Fruit fly (Drosophila melanogaster) whole organism, embryonic: ENCODE data around the gene CG4133.
A peak's percentile ranks its signal among the peaks of the same experiment; 100 is the strongest.

Experiments used
- Aef1 ChIP-seq: fragments of 200-800 bp; sonication (Bioruptor generic); IDR thresholded peaks from 3 replicates; pipeline ENCODE4 v1.3.6; 2022; ENCODE audit warnings: missing biosample characterization, missing genetic modification characterization
- CG11247 ChIP-seq: fragments of 200-800 bp; sonication (Bioruptor generic); IDR thresholded peaks from 2 replicates; pipeline ENCODE4 v1.3.6; 2022; ENCODE audit warnings: missing biosample characterization, missing genetic modification characterization
- CG11560 ChIP-seq: fragments of 200-800 bp; sonication (Bioruptor generic); IDR thresholded peaks from 3 replicates; pipeline ENCODE4 v1.3.6; 2022; ENCODE audit warnings: missing biosample characterization, missing genetic modification characterization
- CG12942 ChIP-seq: fragments of 200-800 bp; sonication (Bioruptor generic); optimal IDR thresholded peaks from 3 replicates; lab custom pipeline; 2016; ENCODE audit warnings: missing biosample characterization, missing genetic modification characterization
- CG14860 ChIP-seq: fragments of 200-800 bp; sonication (Bioruptor generic); IDR thresholded peaks from 3 replicates; pipeline ENCODE4 v1.3.6; 2022; ENCODE audit warnings: missing biosample characterization, missing genetic modification characterization; ENCODE audit not compliant: partially characterized antibody
- CG14965 ChIP-seq: fragments of 200-800 bp; sonication (Bioruptor generic); optimal IDR thresholded peaks from 2 replicates; lab custom pipeline; 2016; ENCODE audit warnings: missing biosample characterization, missing genetic modification characterization, borderline replicate concordance
- CG15479 ChIP-seq: fragments of 200-800 bp; sonication (Bioruptor generic); optimal IDR thresholded peaks from 3 replicates; lab custom pipeline; 2019; ENCODE audit warnings: missing biosample characterization, mild to moderate bottlenecking, missing genetic modification characterization, moderate library complexity
- CG16779 ChIP-seq: fragments of 200-800 bp; sonication (Bioruptor generic); IDR thresholded peaks from 2 replicates; pipeline ENCODE4 v1.3.6; 2022; ENCODE audit warnings: missing biosample characterization, missing genetic modification characterization
- CG17802 ChIP-seq: fragments of 200-800 bp; sonication (Bioruptor generic); optimal IDR thresholded peaks from 2 replicates; lab custom pipeline; 2018; ENCODE audit warnings: missing biosample characterization, mild to moderate bottlenecking, missing genetic modification characterization, moderate library complexity
- CG18476 ChIP-seq: fragments of 200-800 bp; sonication (Bioruptor generic); optimal IDR thresholded peaks from 2 replicates; lab custom pipeline; 2016; ENCODE audit warnings: missing biosample characterization, mild to moderate bottlenecking, missing genetic modification characterization
- CG2712 ChIP-seq: fragments of 200-800 bp; optimal IDR thresholded peaks from 3 replicates; lab custom pipeline; 2019; ENCODE audit warnings: missing biosample characterization, mild to moderate bottlenecking, missing genetic modification characterization, moderate library complexity
- CG30431 ChIP-seq: fragments of 200-800 bp; sonication (Bioruptor generic); optimal IDR thresholded peaks from 2 replicates; lab custom pipeline; 2017; ENCODE audit warnings: missing biosample characterization, missing genetic modification characterization
- CG33557 ChIP-seq: fragments of 200-800 bp; sonication (Bioruptor generic); optimal IDR thresholded peaks from 2 replicates; lab custom pipeline; 2019; ENCODE audit warnings: missing biosample characterization, mild to moderate bottlenecking, missing genetic modification characterization, moderate library complexity
- CG7745 ChIP-seq: fragments of 200-800 bp; sonication (Bioruptor generic); optimal IDR thresholded peaks from 2 replicates; lab custom pipeline; 2018; ENCODE audit warnings: missing biosample characterization, mild to moderate bottlenecking, missing genetic modification characterization, moderate library complexity
- CG8478 ChIP-seq: fragments of >200 bp; optimal IDR thresholded peaks from 2 replicates; lab custom pipeline; 2018
- CG8765 ChIP-seq: fragments of 200-800 bp; sonication (Bioruptor generic); IDR thresholded peaks from 2 replicates; pipeline ENCODE4 v1.3.6; 2022; ENCODE audit warnings: missing biosample characterization, missing genetic modification characterization
- CG9215 ChIP-seq: fragments of 200-800 bp; sonication (Bioruptor generic); IDR thresholded peaks from 2 replicates; pipeline ENCODE4 v1.3.6; 2022; ENCODE audit warnings: missing biosample characterization, missing genetic modification characterization
- CoRest ChIP-seq: fragments of 200-800 bp; sonication (Bioruptor generic); optimal IDR thresholded peaks from 3 replicates; lab custom pipeline; 2018; ENCODE audit warnings: missing biosample characterization, mild to moderate bottlenecking, missing genetic modification characterization, moderate library complexity
- Dfd ChIP-seq, 2 experiments: fragments of >200 bp; optimal IDR thresholded peaks; 2 replicates each; lab custom pipeline; 2017; ENCODE audit warnings: missing biosample characterization in 2 of 2, missing genetic modification characterization in 2 of 2
- Dll ChIP-seq: fragments of 200-800 bp; sonication (Bioruptor generic); IDR thresholded peaks from 4 replicates; pipeline ENCODE4 v1.3.6; 2022; ENCODE audit warnings: missing biosample characterization, missing genetic modification characterization; ENCODE audit not compliant: partially characterized antibody
- Dp ChIP-seq: fragments of 200-800 bp; sonication (Bioruptor generic); optimal IDR thresholded peaks from 2 replicates; lab custom pipeline; 2018; ENCODE audit warnings: missing biosample characterization, mild to moderate bottlenecking, missing genetic modification characterization, moderate library complexity
- HHEX ChIP-seq: fragments of 200-800 bp; sonication (Bioruptor generic); optimal IDR thresholded peaks from 3 replicates; lab custom pipeline; 2017; ENCODE audit warnings: missing biosample characterization, mild to moderate bottlenecking, missing genetic modification characterization, missing genetic modification reagents
- Lpt ChIP-seq: fragments of >200 bp; optimal IDR thresholded peaks from 2 replicates; lab custom pipeline; 2018; ENCODE audit warnings: missing biosample characterization, missing genetic modification characterization
- Med ChIP-seq: fragments of 200-800 bp; sonication (Bioruptor generic); peaks from one replicate; lab custom pipeline; 2016; ENCODE audit warnings: missing biosample characterization, missing genetic modification characterization, mild to moderate bottlenecking, inconsistent platforms, moderate library complexity
- NC2β ChIP-seq: fragments of 200-800 bp; sonication (Bioruptor generic); optimal IDR thresholded peaks from 2 replicates; lab custom pipeline; 2016; ENCODE audit warnings: missing biosample characterization, missing genetic modification characterization
- NK7.1 ChIP-seq: fragments of 200-800 bp; sonication (Bioruptor generic); optimal IDR thresholded peaks from 3 replicates; lab custom pipeline; 2016; ENCODE audit warnings: missing biosample characterization, missing genetic modification characterization
- NfI ChIP-seq: fragments of 200-800 bp; sonication (Bioruptor generic); optimal IDR thresholded peaks from 3 replicates; lab custom pipeline; 2018; ENCODE audit warnings: missing biosample characterization, mild to moderate bottlenecking, missing genetic modification characterization, moderate library complexity
- Oli ChIP-seq: fragments of 200-800 bp; sonication (Bioruptor generic); optimal IDR thresholded peaks from 2 replicates; lab custom pipeline; 2018; ENCODE audit warnings: missing biosample characterization, mild to moderate bottlenecking, missing genetic modification characterization, moderate library complexity
- Optix ChIP-seq: fragments of 200-800 bp; sonication (Bioruptor generic); IDR thresholded peaks from 3 replicates; pipeline ENCODE4 v1.3.6; 2022; ENCODE audit warnings: missing biosample characterization, missing genetic modification characterization
- PHDP ChIP-seq: fragments of 200-800 bp; sonication (Bioruptor generic); optimal IDR thresholded peaks from 3 replicates; lab custom pipeline; 2018; ENCODE audit warnings: missing biosample characterization, mild to moderate bottlenecking, missing genetic modification characterization, moderate library complexity
- Poxn ChIP-seq: fragments of 200-800 bp; sonication (Bioruptor generic); IDR thresholded peaks from 2 replicates; pipeline ENCODE4 v1.3.6; 2022; ENCODE audit warnings: missing biosample characterization, missing genetic modification characterization
- Ptx1 ChIP-seq: fragments of 200-800 bp; sonication (Bioruptor generic); IDR thresholded peaks from 2 replicates; pipeline ENCODE4 v1.3.6; 2022; ENCODE audit warnings: missing biosample characterization, missing genetic modification characterization
- Sin3A ChIP-seq: fragments of >200 bp; optimal IDR thresholded peaks from 2 replicates; lab custom pipeline; 2018
- Spps ChIP-seq: fragments of 200-800 bp; sonication (Bioruptor generic); optimal IDR thresholded peaks from 2 replicates; lab custom pipeline; 2018; ENCODE audit warnings: missing biosample characterization, mild to moderate bottlenecking, missing genetic modification characterization
- abd-A ChIP-seq: fragments of 200-800 bp; sonication (Bioruptor generic); optimal IDR thresholded peaks from 3 replicates; lab custom pipeline; 2019; ENCODE audit warnings: missing biosample characterization, mild to moderate bottlenecking, missing genetic modification characterization, moderate library complexity
- amos ChIP-seq: fragments of 200-800 bp; sonication (Bioruptor generic); IDR thresholded peaks from 2 replicates; pipeline ENCODE4 v1.3.6; 2022; ENCODE audit warnings: missing biosample characterization, missing genetic modification characterization; ENCODE audit not compliant: partially characterized antibody
- fu2 ChIP-seq: fragments of 200-800 bp; sonication (Bioruptor generic); optimal IDR thresholded peaks from 2 replicates; lab custom pipeline; 2016; ENCODE audit warnings: missing biosample characterization, missing genetic modification characterization
- grn ChIP-seq: fragments of 200-800 bp; sonication (Bioruptor generic); optimal IDR thresholded peaks from 3 replicates; lab custom pipeline; 2017; ENCODE audit warnings: missing biosample characterization, missing genetic modification characterization
- kni ChIP-seq: fragments of 200-800 bp; sonication (Bioruptor generic); optimal IDR thresholded peaks from 3 replicates; lab custom pipeline; 2017; ENCODE audit warnings: mild to moderate bottlenecking, missing biosample characterization, missing genetic modification reagents, missing genetic modification characterization
- lola ChIP-seq, 3 experiments: fragments of >200 bp in 2 of 3; fragments of 200-800 bp in 1 of 3; sonication (Bioruptor generic) in 1 of 3; optimal IDR thresholded peaks; 2 replicates each; lab custom pipeline; 2017 to 2019; ENCODE audit warnings: missing biosample characterization in 3 of 3, missing genetic modification characterization in 3 of 3, mild to moderate bottlenecking in 1 of 3, moderate library complexity in 1 of 3
- mld ChIP-seq: fragments of 200-800 bp; sonication (Bioruptor generic); IDR thresholded peaks from 3 replicates; pipeline ENCODE4 v1.3.6; 2022; ENCODE audit warnings: missing biosample characterization, missing genetic modification characterization; ENCODE audit not compliant: partially characterized antibody
- oc ChIP-seq: fragments of 200-800 bp; sonication (Bioruptor generic); optimal IDR thresholded peaks from 2 replicates; lab custom pipeline; 2018; ENCODE audit warnings: missing biosample characterization, mild to moderate bottlenecking, missing genetic modification characterization, moderate library complexity
- pho ChIP-seq: fragments of 200-800 bp; sonication (Bioruptor generic); optimal IDR thresholded peaks from 2 replicates; lab custom pipeline; 2016; ENCODE audit warnings: missing biosample characterization, missing genetic modification characterization
- pita ChIP-seq: fragments of 200-800 bp; sonication (Bioruptor generic); optimal IDR thresholded peaks from 2 replicates; lab custom pipeline; 2017; ENCODE audit warnings: missing biosample characterization, mild to moderate bottlenecking, missing genetic modification characterization
- pnt ChIP-seq: fragments of 200-800 bp; sonication (Bioruptor generic); optimal IDR thresholded peaks from 3 replicates; lab custom pipeline; 2016; ENCODE audit warnings: missing biosample characterization, missing genetic modification characterization
- pum ChIP-seq: fragments of 200-800 bp; sonication (Bioruptor generic); optimal IDR thresholded peaks from 2 replicates; lab custom pipeline; 2016; ENCODE audit warnings: missing biosample characterization, missing genetic modification characterization
- sens-2 ChIP-seq: fragments of 200-800 bp; sonication (Bioruptor generic); IDR thresholded peaks from 2 replicates; pipeline ENCODE4 v1.3.6; 2022; ENCODE audit warnings: missing biosample characterization, missing genetic modification characterization
- seq ChIP-seq: fragments of 200-800 bp; sonication (Bioruptor generic); IDR thresholded peaks from 2 replicates; pipeline ENCODE4 v1.3.6; 2022; ENCODE audit warnings: missing biosample characterization, missing genetic modification characterization
- tin ChIP-seq: fragments of 200-800 bp; sonication (Bioruptor generic); optimal IDR thresholded peaks from 3 replicates; lab custom pipeline; 2016; ENCODE audit warnings: missing biosample characterization, missing genetic modification characterization
- tx ChIP-seq: fragments of 200-800 bp; sonication (Bioruptor generic); optimal IDR thresholded peaks from 2 replicates; lab custom pipeline; 2016; ENCODE audit warnings: missing biosample characterization, missing genetic modification characterization
- vnd ChIP-seq: fragments of 200-800 bp; sonication (Bioruptor generic); IDR thresholded peaks from 3 replicates; pipeline ENCODE4 v1.3.6; 2022; ENCODE audit warnings: missing biosample characterization, missing genetic modification characterization; ENCODE audit not compliant: partially characterized antibody
- zf30C ChIP-seq: fragments of 200-800 bp; sonication (Bioruptor generic); optimal IDR thresholded peaks from 3 replicates; lab custom pipeline; 2018; ENCODE audit warnings: missing biosample characterization, mild to moderate bottlenecking, missing genetic modification characterization

The CG4133 gene

DNA sequence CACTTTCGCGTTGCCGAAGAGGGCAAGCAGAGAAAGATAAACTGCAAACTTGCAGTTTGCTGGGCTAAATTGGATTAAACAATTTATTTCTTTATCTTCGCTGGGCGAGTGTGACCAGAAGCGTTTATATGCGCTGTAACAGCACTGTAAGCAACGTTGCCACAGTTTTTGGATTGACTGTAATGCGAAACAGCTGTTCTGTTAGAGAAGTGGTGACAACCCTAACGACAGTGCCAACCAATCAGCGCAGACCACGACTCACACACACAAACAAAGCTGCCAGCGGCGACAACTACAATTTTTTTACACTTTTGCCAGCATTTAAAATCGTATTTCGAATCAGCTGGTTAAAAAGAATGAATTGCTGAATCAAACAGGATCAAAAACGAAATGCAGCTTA lies 2.5 kb upstream of the CG4133 start, which contains the start of the genes crq and shv (continued):
- TF ChIP-seq tin (GFP tag; lab: Kevin White, UChicago) (no peak), CG11247 (GFP tag; lab: Robert Waterston, UW) (no peak), CG8478 (no peak), CG2712 (tag; lab: Kevin White, UChicago) (peak; percentile 34), pnt (no peak), NfI (no peak), Lpt (no peak), Aef1 (GFP tag; lab: Robert Waterston, UW) (no peak), seq (GFP tag; lab: Robert Waterston, UW) (no peak), Sin3A (lab: Kevin White, UChicago) (peak; percentile 32), Optix (GFP tag; lab: Robert Waterston, UW) (no peak), CG14965 (GFP tag; lab: Kevin White, UChicago) (no peak), Dfd (GFP tag; optimal IDR thresholded peaks at IDR 0.05; lab: Kevin White, UChicago) (no peak), NK7.1 (GFP tag; lab: Kevin White, UChicago) (no peak), amos (GFP tag; lab: Robert Waterston, UW) (peak; percentile 52; the same call in 1 of the 2 replicates), CG17802 (no peak), CG33557 (GFP tag; lab: Kevin White, UChicago) (peak; percentile 32), tx (GFP tag; lab: Kevin White, UChicago) (no peak), CG9215 (GFP tag; lab: Robert Waterston, UW) (no peak), pho (GFP tag; lab: Kevin White, UChicago) (no peak), Ptx1 (GFP tag; lab: Robert Waterston, UW) (no peak), kni (GFP tag; lab: Kevin White, UChicago) (no peak), CG8765 (GFP tag; lab: Robert Waterston, UW) (no peak), Oli (tag; lab: Kevin White, UChicago) (no peak), sens-2 (GFP tag; lab: Robert Waterston, UW) (no peak), Poxn (GFP tag; lab: Robert Waterston, UW) (no peak), lola (GFP tag; optimal IDR thresholded peaks at IDR 0.05; lab: Kevin White, UChicago) (no peak), CG7745 (tag; lab: Kevin White, UChicago) (no peak), zf30C (GFP tag; lab: Kevin White, UChicago) (peak; percentile 15), Dll (GFP tag; lab: Robert Waterston, UW) (peak; percentile 40; the same call in 1 of the 4 replicates), PHDP (tag; lab: Kevin White, UChicago) (no peak), CG12942 (GFP tag; lab: Kevin White, UChicago) (no peak), Spps (no peak), CG15479 (GFP tag; lab: Kevin White, UChicago) (no peak), mld (GFP tag; lab: Robert Waterston, UW) (no peak), CG11560 (no peak), pita (GFP tag; lab: Kevin White, UChicago) (no peak), NC2β (GFP tag; lab: Kevin White, UChicago) (no peak), pum (GFP tag; lab: Kevin White, UChicago) (no peak), vnd (GFP tag; lab: Robert Waterston, UW) (no peak), CoRest (tag; lab: Kevin White, UChicago) (no peak), CG14860 (no peak), fu2 (no peak), CG30431 (GFP tag; lab: Kevin White, UChicago) (no peak), CG18476 (GFP tag; lab: Kevin White, UChicago) (no peak), abd-A (no peak), Med (GFP tag; lab: Kevin White, UChicago) (peak; percentile 72), oc (tag; lab: Kevin White, UChicago) (no peak), Dp (peak; percentile 47), grn (no peak), CG16779 (GFP tag; lab: Robert Waterston, UW) (no peak), HHEX (GFP tag; lab: Kevin White, UChicago) (no peak)
